Fruit fly (Drosophila melanogaster): Measurements from ENCODE around the gene CG10077.

CG10077 gene

dm6 chr3L:6943204-6943947 lies 12.3 kb downstream of the CG10077 start (continued):
- TF ChIP-seq CG12744 (GFP tag; optimal IDR thresholded peaks at IDR 0.05) (no peak), CG14667 (GFP tag; IDR thresholded peaks at IDR 0.05) (no peak), CG9609 (GFP tag; optimal IDR thresholded peaks at IDR 0.05) (no peak), CG43689 (GFP tag; IDR thresholded peaks at IDR 0.05) (no peak), vnd (GFP tag; IDR thresholded peaks at IDR 0.05; ENCODE audit: partially characterized antibody) (no peak), CG3838 (GFP tag; optimal IDR thresholded peaks at IDR 0.05) (no peak), Hr78 (GFP tag; optimal IDR thresholded peaks at IDR 0.05) (no peak), cwo (GFP tag; optimal IDR thresholded peaks at IDR 0.05) (no peak), CG12299 (tag; optimal IDR thresholded peaks at IDR 0.05) (no peak), h (optimal IDR thresholded peaks at IDR 0.05) (no peak), BEAF-32 (GFP tag; optimal IDR thresholded peaks at IDR 0.05) (no peak), tll (GFP tag; optimal IDR thresholded peaks at IDR 0.05) (no peak), cas (GFP tag; IDR thresholded peaks at IDR 0.05) (no peak), CG12236 (GFP tag; optimal IDR thresholded peaks at IDR 0.05) (no peak), usp (GFP tag; optimal IDR thresholded peaks at IDR 0.05) (no peak), scrt (GFP tag; optimal IDR thresholded peaks at IDR 0.05) (peak; percentile 15), CG17612 (GFP tag; IDR thresholded peaks at IDR 0.05) (no peak), Doc2 (GFP tag; IDR thresholded peaks at IDR 0.05) (no peak), CG14710 (tag; optimal IDR thresholded peaks at IDR 0.05) (no peak), H2.0 (GFP tag; IDR thresholded peaks at IDR 0.05) (no peak), Six4 (GFP tag; optimal IDR thresholded peaks at IDR 0.05) (no peak), CG9817 (tag; optimal IDR thresholded peaks at IDR 0.05) (no peak), CG4328 (GFP tag; optimal IDR thresholded peaks at IDR 0.05) (no peak), chm (GFP tag; IDR thresholded peaks at IDR 0.05) (no peak), en (GFP tag; optimal IDR thresholded peaks at IDR 0.05) (no peak), odd (GFP tag; optimal IDR thresholded peaks at IDR 0.05) (no peak), Atf-2 (GFP tag; optimal IDR thresholded peaks at IDR 0.05) (no peak), CG2120 (GFP tag; optimal IDR thresholded peaks at IDR 0.05) (no peak), kni (GFP tag; optimal IDR thresholded peaks at IDR 0.05) (no peak), Xbp1 (GFP tag; optimal IDR thresholded peaks at IDR 0.05) (no peak), croc (GFP tag; conservative IDR thresholded peaks at IDR 0.05) (no peak), sqz (GFP tag; optimal IDR thresholded peaks at IDR 0.05) (peak; percentile 70), peb (GFP tag; IDR thresholded peaks at IDR 0.05) (no peak), seq (GFP tag; IDR thresholded peaks at IDR 0.05) (peak; percentile 43; the same call in 1 of the 2 replicates), exex (tag; optimal IDR thresholded peaks at IDR 0.05) (no peak), ase (GFP tag; IDR thresholded peaks at IDR 0.05) (no peak), CG2129 (GFP tag; IDR thresholded peaks at IDR 0.05; ENCODE audit: partially characterized antibody) (no peak), Ssrp (tag; optimal IDR thresholded peaks at IDR 0.05) (no peak), CG17912 (GFP tag; optimal IDR thresholded peaks at IDR 0.05) (no peak)

dm6 chr3L:6942831-6943114 lies 12.9 kb downstream of the CG10077 start, which contains the start of gene tow:
Gene tow, plus strand, starts transcription at chr3L:6942856.
- peak; percentile 69; the same call in 1 of the 4 replicates for TF ChIP-seq chinmo (GFP tag; IDR thresholded peaks at IDR 0.05; ENCODE audit: partially characterized antibody)
- TF ChIP-seq kah (GFP tag; optimal IDR thresholded peaks at IDR 0.05), result no peak
- 0 out of 2 replicates have a peak, but pooled peaks have one; percentile 20 for TF ChIP-seq CG6689 (GFP tag; IDR thresholded peaks at IDR 0.05)
- peak; percentile 76 for TF ChIP-seq sd (tag; optimal IDR thresholded peaks at IDR 0.05)
- peak; percentile 95 for TF ChIP-seq nerfin-1 (tag; optimal IDR thresholded peaks at IDR 0.05)
- TF ChIP-seq rib (GFP tag; IDR thresholded peaks at IDR 0.05), result peak; percentile 40; the same call in 1 of the 2 replicates
- peak; percentile 37 for TF ChIP-seq sens (GFP tag)
- no peak for TF ChIP-seq CG3407 (GFP tag; optimal IDR thresholded peaks at IDR 0.05)
- TF ChIP-seq CG6175 (GFP tag; IDR thresholded peaks at IDR 0.05), result 0 out of 3 replicates have a peak, but pooled peaks have one; percentile 21
- no peak for TF ChIP-seq HmgD (GFP tag; optimal IDR thresholded peaks at IDR 0.05)
- peak; percentile 13 for TF ChIP-seq CG3163 (GFP tag; optimal IDR thresholded peaks at IDR 0.05)
- TF ChIP-seq ewg (GFP tag; optimal IDR thresholded peaks at IDR 0.05), result peak; percentile 11
- TF ChIP-seq ci (GFP tag; IDR thresholded peaks at IDR 0.05), result peak; percentile 41; the same call in 1 of the 3 replicates

Measured in whole organism, embryonic.